Fruit fly (Drosophila melanogaster) whole organism, embryonic: ENCODE results near the gene CG10383.

ENCODE experiments used
- Atf-2 ChIP-seq: fragments of 200-800 bp; sonication (Bioruptor generic); optimal IDR thresholded peaks from 2 replicates; lab custom pipeline; 2016; ENCODE audit warnings: missing biosample characterization, missing genetic modification characterization
- B-H2 ChIP-seq: fragments of 200-800 bp; sonication (Bioruptor generic); optimal IDR thresholded peaks from 2 replicates; lab custom pipeline; 2018; ENCODE audit warnings: missing biosample characterization, mild to moderate bottlenecking, missing genetic modification characterization
- Bteb2 ChIP-seq: fragments of 200-800 bp; sonication (Bioruptor generic); optimal IDR thresholded peaks from 2 replicates; lab custom pipeline; 2016; ENCODE audit warnings: missing biosample characterization, missing genetic modification characterization
- CG11456 ChIP-seq: fragments of 200-800 bp; sonication (Bioruptor generic); IDR thresholded peaks from 3 replicates; pipeline ENCODE4 v1.3.6; 2022; ENCODE audit warnings: missing biosample characterization, missing genetic modification characterization
- CG12219 ChIP-seq: fragments of 200-800 bp; sonication (Bioruptor generic); optimal IDR thresholded peaks from 3 replicates; lab custom pipeline; 2018; ENCODE audit warnings: missing biosample characterization, mild to moderate bottlenecking, missing genetic modification characterization
- CG1529 ChIP-seq: fragments of 200-800 bp; sonication (Bioruptor generic); optimal IDR thresholded peaks from 3 replicates; lab custom pipeline; 2018; ENCODE audit warnings: missing biosample characterization, missing genetic modification characterization
- CG15601 ChIP-seq: fragments of 200-800 bp; sonication (Bioruptor generic); optimal IDR thresholded peaks from 3 replicates; lab custom pipeline; 2019; ENCODE audit warnings: missing biosample characterization, mild to moderate bottlenecking, missing genetic modification characterization, moderate library complexity
- CG16779 ChIP-seq: fragments of 200-800 bp; sonication (Bioruptor generic); IDR thresholded peaks from 2 replicates; pipeline ENCODE4 v1.3.6; 2022; ENCODE audit warnings: missing biosample characterization, missing genetic modification characterization
- CG2712 ChIP-seq: fragments of 200-800 bp; optimal IDR thresholded peaks from 3 replicates; lab custom pipeline; 2019; ENCODE audit warnings: missing biosample characterization, mild to moderate bottlenecking, missing genetic modification characterization, moderate library complexity
- CG31388 ChIP-seq: fragments of 200-800 bp; sonication (Bioruptor generic); optimal IDR thresholded peaks from 2 replicates; lab custom pipeline; 2016; ENCODE audit warnings: missing biosample characterization, missing genetic modification characterization
- CG6654 ChIP-seq: fragments of 200-800 bp; sonication (Bioruptor generic); optimal IDR thresholded peaks from 2 replicates; lab custom pipeline; 2017; ENCODE audit warnings: missing biosample characterization, mild to moderate bottlenecking, missing genetic modification characterization
- CG6765 ChIP-seq: fragments of 200-800 bp; sonication (Bioruptor generic); optimal IDR thresholded peaks from 3 replicates; lab custom pipeline; 2017; ENCODE audit warnings: missing biosample characterization, mild to moderate bottlenecking, missing genetic modification characterization
- CG8388 ChIP-seq: fragments of 200-800 bp; sonication (Bioruptor generic); optimal IDR thresholded peaks from 2 replicates; lab custom pipeline; 2019; ENCODE audit warnings: missing biosample characterization, mild to moderate bottlenecking, missing genetic modification characterization, moderate library complexity
- CG9609 ChIP-seq: fragments of 200-800 bp; sonication (Bioruptor generic); optimal IDR thresholded peaks from 3 replicates; lab custom pipeline; 2016; ENCODE audit warnings: missing biosample characterization, missing genetic modification characterization
- CrebB ChIP-seq: fragments of 200-800 bp; sonication (Bioruptor generic); optimal IDR thresholded peaks from 3 replicates; lab custom pipeline; 2018; ENCODE audit warnings: missing biosample characterization, mild to moderate bottlenecking, missing genetic modification characterization
- Dad ChIP-seq: fragments of 200-800 bp; sonication (Bioruptor generic); optimal IDR thresholded peaks from 3 replicates; lab custom pipeline; 2016; ENCODE audit warnings: missing biosample characterization, missing genetic modification characterization
- Dek ChIP-seq: fragments of 200-800 bp; sonication (Bioruptor generic); optimal IDR thresholded peaks from 3 replicates; lab custom pipeline; 2019; ENCODE audit warnings: missing biosample characterization, mild to moderate bottlenecking, missing genetic modification characterization, moderate library complexity
- Doc3 ChIP-seq: fragments of 200-800 bp; sonication (Bioruptor generic); IDR thresholded peaks from 3 replicates; pipeline ENCODE4 v1.3.6; 2022; ENCODE audit warnings: missing biosample characterization, missing genetic modification characterization; ENCODE audit not compliant: partially characterized antibody
- E2f1 ChIP-seq: fragments of 200-800 bp; sonication (Bioruptor generic); IDR thresholded peaks from 2 replicates; pipeline ENCODE4 v1.3.6; 2022; ENCODE audit warnings: missing biosample characterization, missing genetic modification characterization
- Hr3 ChIP-seq: fragments of 200-800 bp; sonication (Bioruptor generic); optimal IDR thresholded peaks from 3 replicates; lab custom pipeline; 2016; ENCODE audit warnings: missing biosample characterization, missing genetic modification characterization
- Lim3 ChIP-seq: fragments of 200-800 bp; sonication (Bioruptor generic); IDR thresholded peaks from 2 replicates; pipeline ENCODE4 v1.3.6; 2022; ENCODE audit warnings: missing biosample characterization, missing genetic modification characterization
- Mad ChIP-seq: fragments of 200-800 bp; sonication (Bioruptor generic); optimal IDR thresholded peaks from 2 replicates; lab custom pipeline; 2016; ENCODE audit warnings: missing biosample characterization, missing genetic modification characterization
- NC2α ChIP-seq: fragments of 200-800 bp; sonication (Bioruptor generic); optimal IDR thresholded peaks from 2 replicates; lab custom pipeline; 2016; ENCODE audit warnings: missing biosample characterization, missing genetic modification characterization
- NFAT ChIP-seq: fragments of 200-800 bp; sonication (Bioruptor generic); IDR thresholded peaks from 2 replicates; pipeline ENCODE4 v1.3.6; 2022; ENCODE audit warnings: missing biosample characterization, missing genetic modification characterization
- Neu2 ChIP-seq: fragments of 200-800 bp; sonication (Bioruptor generic); optimal IDR thresholded peaks from 3 replicates; lab custom pipeline; 2016; ENCODE audit warnings: missing biosample characterization, missing genetic modification characterization, borderline replicate concordance
- Nf-YB ChIP-seq: fragments of 200-800 bp; sonication (Bioruptor generic); optimal IDR thresholded peaks from 3 replicates; lab custom pipeline; 2019; ENCODE audit warnings: missing biosample characterization, mild to moderate bottlenecking, missing genetic modification characterization, moderate library complexity
- Ptx1 ChIP-seq: fragments of 200-800 bp; sonication (Bioruptor generic); IDR thresholded peaks from 2 replicates; pipeline ENCODE4 v1.3.6; 2022; ENCODE audit warnings: missing biosample characterization, missing genetic modification characterization
- Taf1 ChIP-seq: fragments of 200-800 bp; sonication (Bioruptor generic); IDR thresholded peaks from 2 replicates; pipeline ENCODE4 v1.3.6; 2022; ENCODE audit warnings: missing biosample characterization, missing genetic modification characterization
- Tbp ChIP-seq: fragments of >200 bp; optimal IDR thresholded peaks from 2 replicates; lab custom pipeline; 2018; ENCODE audit warnings: missing biosample characterization, missing genetic modification characterization
- ac ChIP-seq: fragments of 200-800 bp; sonication (Bioruptor generic); optimal IDR thresholded peaks from 3 replicates; lab custom pipeline; 2017; ENCODE audit warnings: missing biosample characterization, mild to moderate bottlenecking, missing genetic modification characterization
- ash1 ChIP-seq: fragments of 200-800 bp; sonication (Bioruptor generic); optimal IDR thresholded peaks from 2 replicates; lab custom pipeline; 2018; ENCODE audit warnings: missing biosample characterization, mild to moderate bottlenecking, missing genetic modification characterization
- caup ChIP-seq: fragments of 200-800 bp; sonication (Bioruptor generic); optimal IDR thresholded peaks from 3 replicates; lab custom pipeline; 2017; ENCODE audit warnings: missing biosample characterization, mild to moderate bottlenecking, missing genetic modification characterization, moderate library complexity; ENCODE audit not compliant: severe bottlenecking
- dmrt11E ChIP-seq: fragments of 200-800 bp; sonication (Bioruptor generic); optimal IDR thresholded peaks from 3 replicates; lab custom pipeline; 2018; ENCODE audit warnings: missing biosample characterization, mild to moderate bottlenecking, missing genetic modification characterization, moderate library complexity
- ewg ChIP-seq: fragments of 200-800 bp; sonication (Bioruptor generic); optimal IDR thresholded peaks from 3 replicates; lab custom pipeline; 2017; ENCODE audit warnings: mild to moderate bottlenecking, missing biosample characterization, missing genetic modification reagents, missing genetic modification characterization
- gsb ChIP-seq: fragments of 200-800 bp; sonication (Bioruptor generic); IDR thresholded peaks from 2 replicates; pipeline ENCODE4 v1.3.6; 2022; ENCODE audit warnings: missing biosample characterization, missing genetic modification characterization
- ham ChIP-seq: fragments of 200-800 bp; sonication (Bioruptor generic); IDR thresholded peaks from 2 replicates; pipeline ENCODE4 v1.3.6; 2022; ENCODE audit warnings: missing biosample characterization, missing genetic modification characterization
- kah ChIP-seq: fragments of 200-800 bp; sonication (Bioruptor generic); optimal IDR thresholded peaks from 2 replicates; lab custom pipeline; 2018; ENCODE audit warnings: missing biosample characterization, mild to moderate bottlenecking, missing genetic modification characterization
- mam ChIP-seq: fragments of 200-800 bp; sonication (Bioruptor generic); optimal IDR thresholded peaks from 3 replicates; lab custom pipeline; 2016; ENCODE audit warnings: missing biosample characterization, missing genetic modification characterization
- mirr ChIP-seq: fragments of 200-800 bp; sonication (Bioruptor generic); optimal IDR thresholded peaks from 3 replicates; lab custom pipeline; 2018; ENCODE audit warnings: missing biosample characterization, mild to moderate bottlenecking, missing genetic modification characterization
- nerfin-1 ChIP-seq: fragments of 200-800 bp; sonication (Bioruptor generic); optimal IDR thresholded peaks from 3 replicates; lab custom pipeline; 2019; ENCODE audit warnings: missing biosample characterization, mild to moderate bottlenecking, missing genetic modification characterization, moderate library complexity
- peb ChIP-seq: fragments of 200-800 bp; sonication (Bioruptor generic); IDR thresholded peaks from 2 replicates; pipeline ENCODE4 v1.3.6; 2022; ENCODE audit warnings: missing biosample characterization, missing genetic modification characterization
- pita ChIP-seq: fragments of 200-800 bp; sonication (Bioruptor generic); optimal IDR thresholded peaks from 2 replicates; lab custom pipeline; 2017; ENCODE audit warnings: missing biosample characterization, mild to moderate bottlenecking, missing genetic modification characterization
- pnt ChIP-seq: fragments of 200-800 bp; sonication (Bioruptor generic); optimal IDR thresholded peaks from 3 replicates; lab custom pipeline; 2016; ENCODE audit warnings: missing biosample characterization, missing genetic modification characterization
- prd ChIP-seq, 3 experiments: fragments of >200 bp in 2 of 3; fragments of 200-800 bp in 1 of 3; sonication (Bioruptor generic) in 1 of 3; optimal IDR thresholded peaks in 2 of 3; IDR thresholded peaks in 1 of 3; 2 replicates in 2 of 3; 3 replicates in 1 of 3; pipeline versions ENCODE4 v1.3.6 to Lab custom; 2017 to 2022; ENCODE audit warnings: missing biosample characterization in 1 of 3, missing genetic modification characterization in 1 of 3
- run ChIP-seq: fragments of 200-800 bp; sonication (Bioruptor generic); optimal IDR thresholded peaks from 3 replicates; lab custom pipeline; 2018; ENCODE audit warnings: missing biosample characterization, mild to moderate bottlenecking, missing genetic modification characterization
- sug ChIP-seq: fragments of 200-800 bp; optimal IDR thresholded peaks from 2 replicates; lab custom pipeline; 2019; ENCODE audit warnings: missing biosample characterization, mild to moderate bottlenecking, missing genetic modification characterization, moderate library complexity
- tin ChIP-seq: fragments of 200-800 bp; sonication (Bioruptor generic); optimal IDR thresholded peaks from 3 replicates; lab custom pipeline; 2016; ENCODE audit warnings: missing biosample characterization, missing genetic modification characterization
- unc-4 ChIP-seq: fragments of 200-800 bp; sonication (Bioruptor generic); IDR thresholded peaks from 2 replicates; pipeline ENCODE4 v1.3.6; 2022; ENCODE audit warnings: missing biosample characterization, missing genetic modification characterization; ENCODE audit not compliant: partially characterized antibody
- wek ChIP-seq: fragments of 200-800 bp; sonication (Bioruptor generic); optimal IDR thresholded peaks from 3 replicates; lab custom pipeline; 2018; ENCODE audit warnings: missing biosample characterization, mild to moderate bottlenecking, missing genetic modification characterization, moderate library complexity

CG10383 gene

DNA sequence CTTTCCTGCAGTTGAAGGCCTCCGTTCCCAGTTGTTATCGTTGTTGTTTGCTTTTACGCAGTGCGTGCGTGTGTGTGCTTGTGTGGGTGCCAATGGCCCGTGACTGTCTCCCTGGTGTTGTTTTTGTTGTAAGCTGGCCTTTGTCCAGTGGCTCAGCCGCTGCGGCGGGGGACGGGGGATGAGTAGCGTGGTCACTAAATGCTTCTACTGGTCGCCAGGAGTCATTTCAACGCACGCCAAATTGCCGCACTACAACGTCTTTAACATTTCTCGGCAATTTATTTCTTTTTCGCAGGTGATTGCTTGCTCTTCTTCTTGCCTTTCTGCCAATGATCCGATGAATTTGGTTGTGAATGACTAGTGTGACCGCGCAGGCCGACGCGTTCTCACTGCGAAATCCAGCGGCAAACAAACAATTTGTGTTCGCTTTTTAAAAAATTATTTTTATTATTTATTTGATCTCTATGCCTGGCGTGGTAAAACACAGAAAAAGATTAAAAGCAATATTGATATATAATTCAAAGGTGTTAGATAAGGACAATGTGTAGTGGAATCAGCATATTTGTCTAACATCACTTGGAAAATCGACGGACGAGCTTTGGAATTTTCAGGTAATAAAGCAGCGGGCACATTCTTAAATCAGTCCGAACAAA lies 13.0 kb upstream of the CG10383 start, which contains the start of the genes Faf2 and Grip71 (continued):
- TF ChIP-seq nerfin-1 (peak; percentile 82), CG6654 (GFP tag; lab: Kevin White, UChicago) (peak; percentile 35), sug (tag; lab: Kevin White, UChicago) (peak; percentile 87), kah (peak; percentile 13), E2f1 (GFP tag; lab: Robert Waterston, UW) (peak; percentile 93), wek (GFP tag; lab: Kevin White, UChicago) (no peak), pnt (GFP tag; lab: Kevin White, UChicago) (peak; percentile 90), mirr (GFP tag; lab: Kevin White, UChicago) (peak; percentile 63), Dad (GFP tag; lab: Kevin White, UChicago) (peak; percentile 70), caup (GFP tag; lab: Kevin White, UChicago) (peak; percentile 84), tin (GFP tag; lab: Kevin White, UChicago) (peak; percentile 88), ham (GFP tag; lab: Robert Waterston, UW) (peak; percentile 82), prd (optimal IDR thresholded peaks at IDR 0.05; lab: Kevin White, UChicago) (no peak), prd (GFP tag; IDR thresholded peaks at IDR 0.05; lab: Robert Waterston, UW) (peak; percentile 98), Doc3 (no peak), CG8388 (GFP tag; lab: Kevin White, UChicago) (peak; percentile 85), Dek (peak; percentile 92), Bteb2 (peak; percentile 79), CG12219 (peak; percentile 8), Lim3 (peak; percentile 76), Hr3 (peak; percentile 93), CG1529 (GFP tag; lab: Kevin White, UChicago) (peak; percentile 58), Atf-2 (GFP tag; lab: Kevin White, UChicago) (peak; percentile 80), CG31388 (GFP tag; lab: Kevin White, UChicago) (peak; percentile 88), Neu2 (GFP tag; lab: Kevin White, UChicago) (no peak), Mad (GFP tag; lab: Kevin White, UChicago) (peak; percentile 91), NFAT (GFP tag; lab: Robert Waterston, UW) (peak; percentile 90), Nf-YB (GFP tag; lab: Kevin White, UChicago) (peak; percentile 59), ac (peak; percentile 30), CG6765 (peak; percentile 38), CG15601 (tag; lab: Kevin White, UChicago) (peak; percentile 84), CG16779 (peak; percentile 83; the same call in 1 of the 2 replicates), dmrt11E (tag; lab: Kevin White, UChicago) (peak; percentile 92), Ptx1 (GFP tag; lab: Robert Waterston, UW) (peak; percentile 97), CG2712 (tag; lab: Kevin White, UChicago) (peak; percentile 96), Taf1 (peak; percentile 79), ewg (peak; percentile 85), peb (GFP tag; lab: Robert Waterston, UW) (peak; percentile 87), mam (GFP tag; lab: Kevin White, UChicago) (peak; percentile 93), CG9609 (GFP tag; lab: Kevin White, UChicago) (peak; percentile 83), gsb (peak; percentile 88), B-H2 (peak; percentile 83), ash1 (no peak), CrebB (tag; lab: Kevin White, UChicago) (peak; percentile 63), pita (GFP tag; lab: Kevin White, UChicago) (no peak), NC2α (GFP tag; lab: Kevin White, UChicago) (peak; percentile 32), unc-4 (GFP tag; lab: Robert Waterston, UW) (peak; percentile 59; the same call in 1 of the 2 replicates), Tbp (GFP tag; lab: Kevin White, UChicago) (no peak), CG11456 (GFP tag; lab: Robert Waterston, UW) (peak; percentile 96), run (tag; lab: Kevin White, UChicago) (peak; percentile 42)
